Worm (Caenorhabditis elegans): ENCODE results near the gene srz-1.

Gene srz-1

ce11 chrV:16671190-16671589 is 4.5 kb upstream of the srz-1 start, which contains the start of gene str-61:
TSS of gene str-61 (minus strand) at chrV:16671290.
- no peak for TF ChIP-seq mab-5 (tag; optimal IDR thresholded peaks at IDR 0.05)
- TF ChIP-seq lsy-2 (tag; optimal IDR thresholded peaks at IDR 0.05), result no peak
- no peak for TF ChIP-seq blmp-1 (tag; optimal IDR thresholded peaks at IDR 0.05)
- TF ChIP-seq M03D4.4 (tag; optimal IDR thresholded peaks at IDR 0.05), result no peak
- TF ChIP-seq cnd-1 (tag; optimal IDR thresholded peaks at IDR 0.05), result no peak
- TF ChIP-seq ceh-83 (GFP tag; optimal IDR thresholded peaks at IDR 0.05), result no peak
- TF ChIP-seq zip-8 (tag; optimal IDR thresholded peaks at IDR 0.05), result no peak
- no peak for TF ChIP-seq elt-1 (tag; optimal IDR thresholded peaks at IDR 0.05; ENCODE audit: borderline replicate concordance, insufficient read depth)
- TF ChIP-seq drap-1 (GFP tag; optimal IDR thresholded peaks at IDR 0.05), result no peak
- no peak for TF ChIP-seq flh-1 (GFP tag; optimal IDR thresholded peaks at IDR 0.05)
- no peak for TF ChIP-seq tbx-8 (GFP tag; optimal IDR thresholded peaks at IDR 0.05)
- TF ChIP-seq ztf-11 (tag; optimal IDR thresholded peaks at IDR 0.05), result no peak
- no peak for TF ChIP-seq sem-2 (GFP tag; optimal IDR thresholded peaks at IDR 0.05)
- no peak for TF ChIP-seq ceh-39 (tag; optimal IDR thresholded peaks at IDR 0.05)
- no peak for TF ChIP-seq hlh-1 (tag; optimal IDR thresholded peaks at IDR 0.05)
- TF ChIP-seq lin-13 (tag; optimal IDR thresholded peaks at IDR 0.05), result no peak
- TF ChIP-seq elt-3 (tag; optimal IDR thresholded peaks at IDR 0.05), result no peak
- TF ChIP-seq sptf-1 (tag; optimal IDR thresholded peaks at IDR 0.05), result no peak
- TF ChIP-seq unc-62 (GFP tag; optimal IDR thresholded peaks at IDR 0.05), result no peak
- TF ChIP-seq unc-120 (tag; optimal IDR thresholded peaks at IDR 0.05; ENCODE audit: poor library complexity, severe bottlenecking), result no peak

- no peak for TF ChIP-seq unc-39 (tag; optimal IDR thresholded peaks at IDR 0.05)
- TF ChIP-seq cnd-1 (tag; optimal IDR thresholded peaks at IDR 0.05), result no peak
- TF ChIP-seq ham-2 (GFP tag; optimal IDR thresholded peaks at IDR 0.05), result no peak
- TF ChIP-seq ceh-39 (tag; optimal IDR thresholded peaks at IDR 0.05), result no peak
- no peak for TF ChIP-seq nhr-237 (tag; optimal IDR thresholded peaks at IDR 0.05)
- no peak for TF ChIP-seq M03D4.4 (tag; optimal IDR thresholded peaks at IDR 0.05)
- TF ChIP-seq ztf-11 (tag; optimal IDR thresholded peaks at IDR 0.05), result no peak
- no peak for TF ChIP-seq hlh-1 (tag; optimal IDR thresholded peaks at IDR 0.05)
- TF ChIP-seq nhr-76 (tag; optimal IDR thresholded peaks at IDR 0.05), result no peak
- TF ChIP-seq nhr-28 (tag; optimal IDR thresholded peaks at IDR 0.05), result no peak
- TF ChIP-seq drap-1 (GFP tag; optimal IDR thresholded peaks at IDR 0.05), result no peak
- TF ChIP-seq sem-2 (GFP tag; optimal IDR thresholded peaks at IDR 0.05), result no peak
- TF ChIP-seq ceh-43 (GFP tag; optimal IDR thresholded peaks at IDR 0.05), result no peak
- TF ChIP-seq snpc-4 (tag; optimal IDR thresholded peaks at IDR 0.05), result no peak
- no peak for TF ChIP-seq tbx-8 (GFP tag; optimal IDR thresholded peaks at IDR 0.05)
These were observed 3.5 kb upstream of the srz-1 start, which contains the start of gene F14F8.8 for ce11 chrV:16672198-16672597. TSS of gene F14F8.8 (minus strand) at chrV:16672298.

- no peak for TF ChIP-seq mab-5 (tag; optimal IDR thresholded peaks at IDR 0.05)
- no peak for TF ChIP-seq unc-120 (tag; optimal IDR thresholded peaks at IDR 0.05; ENCODE audit: poor library complexity, severe bottlenecking)
- TF ChIP-seq ceh-83 (GFP tag; optimal IDR thresholded peaks at IDR 0.05), result no peak
- no peak for TF ChIP-seq elt-3 (tag; optimal IDR thresholded peaks at IDR 0.05)
- TF ChIP-seq nhr-28 (tag; optimal IDR thresholded peaks at IDR 0.05), result no peak
- no peak for TF ChIP-seq flh-1 (GFP tag; optimal IDR thresholded peaks at IDR 0.05)
- TF ChIP-seq nhr-12 (tag; optimal IDR thresholded peaks at IDR 0.05), result no peak
- no peak for TF ChIP-seq cnd-1 (tag; optimal IDR thresholded peaks at IDR 0.05)
- TF ChIP-seq mls-2 (tag; optimal IDR thresholded peaks at IDR 0.05), result no peak
- TF ChIP-seq lsy-2 (tag; optimal IDR thresholded peaks at IDR 0.05), result no peak
- TF ChIP-seq nhr-76 (tag; optimal IDR thresholded peaks at IDR 0.05), result no peak
- no peak for TF ChIP-seq tbx-8 (GFP tag; optimal IDR thresholded peaks at IDR 0.05)
- TF ChIP-seq zip-8 (tag; optimal IDR thresholded peaks at IDR 0.05), result no peak
- no peak for TF ChIP-seq unc-39 (tag; optimal IDR thresholded peaks at IDR 0.05)
- no peak for TF ChIP-seq mep-1 (tag; optimal IDR thresholded peaks at IDR 0.05)
- no peak for TF ChIP-seq nhr-2 (tag; optimal IDR thresholded peaks at IDR 0.05)
- no peak for TF ChIP-seq ceh-39 (tag; optimal IDR thresholded peaks at IDR 0.05)
- TF ChIP-seq snpc-4 (tag; optimal IDR thresholded peaks at IDR 0.05), result no peak
- no peak for TF ChIP-seq ces-1 (GFP tag; optimal IDR thresholded peaks at IDR 0.05)
- no peak for TF ChIP-seq bed-3 (GFP tag; optimal IDR thresholded peaks at IDR 0.05)
These were observed 1.3 kb upstream of the srz-1 start for ce11 chrV:16674399-16674798.

ce11 chrV:16679237-16679636 is 3.6 kb downstream of the srz-1 start, which contains the start of gene srz-103:
TSS of gene srz-103 (minus strand) at chrV:16679337.
- TF ChIP-seq ceh-39 (tag; optimal IDR thresholded peaks at IDR 0.05), result no peak
- TF ChIP-seq tbx-8 (GFP tag; optimal IDR thresholded peaks at IDR 0.05), result no peak
- TF ChIP-seq zip-8 (tag; optimal IDR thresholded peaks at IDR 0.05), result no peak
- TF ChIP-seq nhr-76 (tag; optimal IDR thresholded peaks at IDR 0.05), result no peak
- TF ChIP-seq mab-5 (tag; optimal IDR thresholded peaks at IDR 0.05), result no peak
- TF ChIP-seq blmp-1 (tag; optimal IDR thresholded peaks at IDR 0.05), result no peak
- TF ChIP-seq ztf-11 (tag; optimal IDR thresholded peaks at IDR 0.05), result no peak
- TF ChIP-seq sem-2 (GFP tag; optimal IDR thresholded peaks at IDR 0.05), result no peak
- no peak for TF ChIP-seq cnd-1 (tag; optimal IDR thresholded peaks at IDR 0.05)
- no peak for TF ChIP-seq mls-2 (tag; optimal IDR thresholded peaks at IDR 0.05)
- TF ChIP-seq lin-32 (GFP tag; optimal IDR thresholded peaks at IDR 0.05), result no peak
- TF ChIP-seq mep-1 (tag; optimal IDR thresholded peaks at IDR 0.05), result no peak
- TF ChIP-seq elt-1 (tag; optimal IDR thresholded peaks at IDR 0.05; ENCODE audit: borderline replicate concordance, insufficient read depth), result no peak
- no peak for TF ChIP-seq bed-3 (GFP tag; optimal IDR thresholded peaks at IDR 0.05)
